Worm (Caenorhabditis elegans) whole organism, mixed stage, embryonic: ENCODE measurements around the gene ceh-87.

ENCODE experiments used
- nhr-237 ChIP-seq: fragments of 150-350 bp; optimal IDR thresholded peaks from 2 replicates; lab custom pipeline; 2014; ENCODE audit warnings: missing biosample characterization, missing genetic modification characterization
- pha-4 ChIP-seq: fragments of 150-350 bp; optimal IDR thresholded peaks from 2 replicates; lab custom pipeline; 2018; ENCODE audit warnings: missing biosample characterization, missing genetic modification reagents, missing genetic modification characterization

ce11 chrII:2725561-2725960 is 41.5 kb upstream of the ceh-87 start, which contains the start of the genes T05A8.11 and nep-2:
- TF ChIP-seq pha-4 (tag; lab: Kevin White, UChicago): no peak
- no peak for TF ChIP-seq nhr-237 (tag; lab: Kevin White, UChicago)
